Fruit fly (Drosophila melanogaster) whole organism, wandering third instar larva: Measurements from ENCODE around the gene Spn85F.

Source experiments
- CG32264 ChIP-seq: fragments of 200-800 bp; sonication (Bioruptor generic); optimal IDR thresholded peaks from 2 replicates; lab custom pipeline; 2016; ENCODE audit warnings: missing biosample characterization, missing genetic modification characterization
- CrebA ChIP-seq: fragments of 200-800 bp; sonication (Bioruptor generic); optimal IDR thresholded peaks from 2 replicates; lab custom pipeline; 2016; ENCODE audit warnings: missing biosample characterization, mild to moderate bottlenecking, missing genetic modification characterization, borderline replicate concordance
- Dif ChIP-seq: fragments of 200-275, 200-300 bp; sonication (Bioruptor generic); optimal IDR thresholded peaks from 2 replicates; lab custom pipeline; 2018; ENCODE audit warnings: missing biosample characterization, missing genetic modification characterization; ENCODE audit not compliant: partially characterized antibody
- Mio ChIP-seq: sonication (Bioruptor generic); optimal IDR thresholded peaks from 2 replicates; lab custom pipeline; 2016; ENCODE audit warnings: missing biosample characterization, missing genetic modification characterization
- Myc ChIP-seq: fragments of >200 bp; optimal IDR thresholded peaks from 2 replicates; lab custom pipeline; 2017
- dl ChIP-seq, 2 experiments: fragments of 175-275, 200-275 bp in 1 of 2; fragments of 200-275 bp in 1 of 2; sonication (Bioruptor generic); optimal IDR thresholded peaks; lab custom pipeline; 2018; ENCODE audit warnings: mild to moderate bottlenecking in 2 of 2, missing biosample characterization in 2 of 2, missing genetic modification characterization in 2 of 2, moderate library complexity in 2 of 2; ENCODE audit not compliant: partially characterized antibody in 2 of 2, insufficient read depth in 1 of 2
- dmrt93B ChIP-seq: fragments of 200-800 bp; sonication (Bioruptor generic); optimal IDR thresholded peaks from 2 replicates; lab custom pipeline; 2018; ENCODE audit warnings: missing biosample characterization, mild to moderate bottlenecking, missing genetic modification characterization
- foxo ChIP-seq, 2 experiments: fragments of 200-800 bp; sonication (Bioruptor generic); optimal IDR thresholded peaks; 2 replicates in 1 of 2; 3 replicates in 1 of 2; lab custom pipeline; 2016 to 2017; ENCODE audit warnings: missing biosample characterization in 2 of 2, missing genetic modification characterization in 2 of 2
- fru ChIP-seq: fragments of 200-800 bp; sonication (Bioruptor generic); optimal IDR thresholded peaks from 3 replicates; lab custom pipeline; 2016; ENCODE audit warnings: missing biosample characterization, mild to moderate bottlenecking, missing genetic modification characterization
- h ChIP-seq: fragments of 200-800 bp; sonication (Bioruptor generic); optimal IDR thresholded peaks from 3 replicates; lab custom pipeline; 2016; ENCODE audit warnings: missing biosample characterization, mild to moderate bottlenecking, missing genetic modification characterization
- pan ChIP-seq: fragments of >200 bp; optimal IDR thresholded peaks from 2 replicates; lab custom pipeline; 2017
- psq ChIP-seq: fragments of 200-800 bp; sonication (Bioruptor generic); optimal IDR thresholded peaks from 3 replicates; lab custom pipeline; 2017; ENCODE audit warnings: missing biosample characterization, mild to moderate bottlenecking, missing genetic modification characterization, moderate library complexity
- sage ChIP-seq: fragments of 200-800 bp; sonication (Bioruptor generic); optimal IDR thresholded peaks from 2 replicates; lab custom pipeline; 2016; ENCODE audit warnings: missing biosample characterization, mild to moderate bottlenecking, missing genetic modification characterization
- usp ChIP-seq: fragments of >200 bp; optimal IDR thresholded peaks from 2 replicates; lab custom pipeline; 2017; ENCODE audit warnings: missing biosample characterization, missing genetic modification characterization

DNA sequence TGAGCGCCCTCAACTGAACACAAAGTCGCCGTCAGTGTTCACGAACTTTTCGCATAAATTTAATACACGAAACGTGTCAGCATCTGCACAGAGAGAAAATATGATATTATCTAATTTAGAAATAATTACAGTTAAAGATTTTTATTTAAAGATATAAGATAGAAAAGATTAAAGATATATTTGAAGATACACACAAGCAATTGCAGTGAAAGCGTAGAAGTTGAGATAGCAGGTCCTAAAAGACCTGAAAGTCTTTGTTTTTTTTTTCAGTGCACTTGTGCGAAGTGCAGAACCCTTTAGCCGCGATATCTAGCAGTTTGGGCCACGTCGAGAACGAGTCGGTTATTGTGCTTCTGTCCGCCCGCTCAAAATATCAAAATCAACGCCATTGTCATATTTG is 19.5 kb upstream of the Spn85F start:
- TF ChIP-seq fru (GFP tag; lab: Kevin White, UChicago) = no peak
- TF ChIP-seq psq (GFP tag; lab: Kevin White, UChicago) = no peak
- TF ChIP-seq dmrt93B (GFP tag; lab: Kevin White, UChicago) = no peak
- no peak for TF ChIP-seq Mio (GFP tag; lab: Kevin White, UChicago)
- no peak for TF ChIP-seq CG32264 (GFP tag; lab: Kevin White, UChicago)
- TF ChIP-seq CrebA (GFP tag; lab: Kevin White, UChicago) = no peak
- TF ChIP-seq pan = no peak
- TF ChIP-seq Dif (GFP tag; lab: Kevin White, UChicago) = no peak
- no peak for TF ChIP-seq usp
- TF ChIP-seq sage (GFP tag; lab: Kevin White, UChicago) = no peak
- peak in 1 of 2 experiments; percentile 1 for TF ChIP-seq foxo (GFP tag; optimal IDR thresholded peaks at IDR 0.05; lab: Kevin White, UChicago)
- TF ChIP-seq dl (GFP tag; optimal IDR thresholded peaks at IDR 0.05; lab: Kevin White, UChicago; ENCODE audit: insufficient read depth in 1 of 2, partially characterized antibody in 2 of 2) = no peak
- no peak for TF ChIP-seq h
- no peak for TF ChIP-seq Myc (lab: Kevin White, UChicago)
